Fruit fly (Drosophila melanogaster) whole organism, adult: ENCODE data around the gene Rbm13.

Experiments used
- CG11617 ChIP-seq: fragments of 200-800 bp; sonication (Bioruptor generic); optimal IDR thresholded peaks from 2 replicates; lab custom pipeline; 2017; ENCODE audit warnings: mild to moderate bottlenecking, missing biosample characterization, missing genetic modification reagents, missing genetic modification characterization
- CG7101 ChIP-seq: fragments of 200-800 bp; sonication (Bioruptor generic); optimal IDR thresholded peaks from 2 replicates; lab custom pipeline; 2018; ENCODE audit warnings: missing biosample characterization, mild to moderate bottlenecking, missing genetic modification characterization, moderate library complexity
- Mnt ChIP-seq: fragments of 200-800 bp; sonication (Bioruptor generic); optimal IDR thresholded peaks from 2 replicates; lab custom pipeline; 2016; ENCODE audit warnings: missing biosample characterization, mild to moderate bottlenecking, missing genetic modification characterization
- bab1 ChIP-seq: fragments of 200-800 bp; sonication (Bioruptor generic); optimal IDR thresholded peaks from 3 replicates; lab custom pipeline; 2019; ENCODE audit warnings: missing biosample characterization, mild to moderate bottlenecking, missing genetic modification characterization, moderate library complexity
- cic ChIP-seq: fragments of 200-800 bp; sonication (Bioruptor generic); optimal IDR thresholded peaks from 2 replicates; lab custom pipeline; 2017; ENCODE audit warnings: missing biosample characterization, mild to moderate bottlenecking, missing genetic modification characterization, moderate library complexity
- cnc ChIP-seq, 2 experiments: fragments of >200 bp; optimal IDR thresholded peaks; 2 replicates each; lab custom pipeline; 2017
- ovo ChIP-seq: fragments of 200-800 bp; sonication (Bioruptor generic); optimal IDR thresholded peaks from 2 replicates; lab custom pipeline; 2016; ENCODE audit warnings: missing biosample characterization, missing genetic modification characterization
- tj ChIP-seq: fragments of 200-800 bp; sonication (Bioruptor generic); optimal IDR thresholded peaks from 3 replicates; lab custom pipeline; 2017; ENCODE audit warnings: missing biosample characterization, mild to moderate bottlenecking, missing genetic modification characterization, moderate library complexity
- toe ChIP-seq: fragments of 200-800 bp; sonication (Bioruptor generic); optimal IDR thresholded peaks from 2 replicates; lab custom pipeline; 2016; ENCODE audit warnings: missing biosample characterization, missing genetic modification characterization

dm6 chrX:8888861-8889392 lies 12.6 kb upstream of the Rbm13 start:
- TF ChIP-seq ovo = no peak
- TF ChIP-seq CG7101 (tag; lab: Kevin White, UChicago) = no peak
- TF ChIP-seq cic (GFP tag; lab: Kevin White, UChicago) = no peak
- peak; percentile 18 for TF ChIP-seq bab1
- no peak for TF ChIP-seq cnc (optimal IDR thresholded peaks at IDR 0.05; lab: Kevin White, UChicago)
- peak; percentile 9 for TF ChIP-seq Mnt (GFP tag; lab: Kevin White, UChicago)
- no peak for TF ChIP-seq CG11617
- no peak for TF ChIP-seq toe (GFP tag; lab: Kevin White, UChicago)
- TF ChIP-seq tj (GFP tag; lab: Kevin White, UChicago) = peak; percentile 89
